Worm (Caenorhabditis elegans) whole organism, midembryonic: ENCODE data around the gene aldo-2.

ENCODE experiments used
- T22C8.4 ChIP-seq: fragments of 200-800 bp; sonication (Bioruptor generic); IDR thresholded peaks from 2 replicates; pipeline ENCODE4 v1.3.6; 2022; ENCODE audit warnings: missing genetic modification characterization, missing compliant biosample characterization
- cog-1 ChIP-seq: sonication (generic microtip); optimal IDR thresholded peaks from 2 replicates; lab custom pipeline; 2016; ENCODE audit warnings: missing genetic modification characterization, missing compliant biosample characterization
- flt-1 ChIP-seq: fragments of 200-800 bp; sonication (Bioruptor generic); IDR thresholded peaks from 2 replicates; pipeline ENCODE4 v1.3.6; 2022; ENCODE audit warnings: missing genetic modification characterization, missing compliant biosample characterization
- klf-2 ChIP-seq: fragments of 200-800 bp; sonication (Bioruptor generic); conservative IDR thresholded peaks from 2 replicates; pipeline ENCODE4 v1.3.6; 2022; ENCODE audit warnings: missing genetic modification reagents, missing genetic modification characterization, missing compliant biosample characterization
- med-1 ChIP-seq: sonication (generic microtip); optimal IDR thresholded peaks from 2 replicates; lab custom pipeline; 2017; ENCODE audit warnings: missing genetic modification characterization, mild to moderate bottlenecking, missing compliant biosample characterization, antibody characterized with exemption, missing genetic modification reagents; ENCODE audit not compliant: insufficient read depth
- ref-1 ChIP-seq: fragments of 200-800 bp; sonication (Bioruptor generic); conservative IDR thresholded peaks from 2 replicates; pipeline ENCODE4 v1.3.6; 2022; ENCODE audit warnings: missing genetic modification reagents, missing genetic modification characterization, missing compliant biosample characterization
- tab-1 ChIP-seq: fragments of 200-800 bp; sonication (Bioruptor generic); IDR thresholded peaks from 2 replicates; pipeline ENCODE4 v1.3.6; 2022; ENCODE audit warnings: missing genetic modification characterization, missing compliant biosample characterization
- ztf-29 ChIP-seq: fragments of 200-800 bp; sonication (Bioruptor generic); IDR thresholded peaks from 2 replicates; pipeline ENCODE4 v1.3.6; 2022; ENCODE audit warnings: missing genetic modification reagents, missing genetic modification characterization, missing compliant biosample characterization

DNA sequence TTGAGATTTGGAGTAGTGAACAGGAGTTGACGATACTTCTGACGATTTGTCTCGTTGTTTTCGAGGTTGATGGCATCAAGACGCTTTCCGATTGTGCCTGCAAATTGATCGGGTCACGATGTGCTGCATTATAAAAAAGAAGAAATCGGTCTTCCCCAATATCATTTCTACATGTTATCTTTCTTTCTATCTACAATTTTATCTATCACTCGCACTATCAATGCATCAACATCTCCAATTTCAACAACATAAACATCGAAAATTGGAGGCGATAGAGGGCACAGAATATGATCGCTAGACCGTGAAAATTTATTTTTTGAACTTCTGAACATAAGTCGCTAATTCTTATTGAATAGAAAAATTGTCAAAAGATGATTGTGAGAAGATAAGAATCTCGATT lies 720 bp downstream of the aldo-2 start:
- TF ChIP-seq flt-1 = no peak
- TF ChIP-seq med-1 (GFP tag; lab: Kevin White, UChicago) = no peak
- TF ChIP-seq ref-1 = no peak
- no peak for TF ChIP-seq tab-1 (GFP tag; lab: Robert Waterston, UW)
- TF ChIP-seq T22C8.4 (GFP tag; lab: Robert Waterston, UW) = no peak
- TF ChIP-seq ztf-29 (GFP tag; lab: Robert Waterston, UW) = no peak
- no peak for TF ChIP-seq cog-1 (tag; lab: Kevin White, UChicago)
- no peak for TF ChIP-seq klf-2
